Fruit fly (Drosophila melanogaster): ENCODE measurements around the gene PolA2.

Gene PolA2

DNA sequence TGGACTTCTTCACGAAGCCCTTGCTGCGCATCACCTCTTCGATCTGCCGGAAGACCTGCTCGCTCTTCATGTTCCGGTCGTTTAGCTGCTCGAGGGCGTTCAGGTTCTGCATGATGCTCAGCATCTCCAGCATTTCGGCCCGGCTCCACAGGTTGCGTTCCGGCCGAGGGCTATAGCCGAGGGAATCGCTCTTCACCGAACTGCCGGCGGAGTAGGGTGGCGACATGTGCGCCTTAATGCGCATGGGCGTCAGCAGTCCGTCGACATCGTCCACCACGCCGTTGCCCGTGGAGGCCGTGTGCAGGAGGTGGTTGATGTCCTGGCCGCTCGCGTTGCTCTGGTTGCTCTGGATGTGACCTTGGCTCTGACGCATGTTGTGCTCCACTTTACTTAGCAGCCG, 40.5 kb downstream of the PolA2 start (continued):
- TF ChIP-seq peb (GFP tag; IDR thresholded peaks at IDR 0.05) (no peak), otp (GFP tag; IDR thresholded peaks at IDR 0.05) (no peak)

DNA sequence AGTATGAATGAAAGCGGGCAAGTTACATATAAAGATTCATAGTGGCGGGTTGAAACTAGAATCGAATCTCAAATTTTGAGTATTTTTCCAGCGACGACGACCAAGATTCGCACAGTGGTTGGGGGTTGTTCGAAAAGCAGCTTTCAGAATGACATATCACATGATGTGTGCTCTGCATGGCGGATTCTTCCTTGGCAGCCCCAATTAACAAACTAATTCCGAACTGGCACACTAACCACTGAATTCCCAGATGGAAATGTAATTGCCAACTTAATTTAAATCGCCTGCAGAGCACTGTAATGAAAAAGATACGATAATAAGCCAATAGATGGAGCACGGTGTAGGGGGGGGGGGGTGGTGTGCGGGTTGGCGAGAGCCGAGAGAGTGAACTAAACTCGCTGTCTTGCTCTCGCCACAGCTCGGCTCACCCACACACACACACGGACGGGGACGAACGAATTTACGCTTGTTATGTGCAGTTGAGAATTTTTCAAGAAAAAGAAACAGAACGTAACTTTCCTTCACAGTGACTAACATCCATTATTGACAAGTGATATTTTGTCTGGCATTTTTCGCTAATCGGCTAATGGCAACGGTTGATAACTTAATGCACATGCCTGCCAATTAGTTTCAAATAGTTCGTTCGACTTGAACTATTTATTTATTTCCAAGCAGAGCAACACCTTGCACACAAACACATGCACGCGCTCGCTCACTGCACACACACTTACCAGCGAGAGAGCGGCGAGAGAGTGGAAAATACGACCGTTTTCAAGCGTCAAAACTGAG, 42.3 kb downstream of the PolA2 start:
- peak; percentile 92 for TF ChIP-seq CG10959 (GFP tag; IDR thresholded peaks at IDR 0.05)
- TF ChIP-seq wdn (GFP tag; IDR thresholded peaks at IDR 0.05) = peak; percentile 97
- peak; percentile 96 for TF ChIP-seq bcd (GFP tag; optimal IDR thresholded peaks at IDR 0.05)
- peak; percentile 96 for TF ChIP-seq CG18619 (GFP tag; optimal IDR thresholded peaks at IDR 0.05)
- TF ChIP-seq Side (GFP tag; optimal IDR thresholded peaks at IDR 0.05) = peak; percentile 95
- TF ChIP-seq stwl (tag; optimal IDR thresholded peaks at IDR 0.05) = peak; percentile 39
- TF ChIP-seq lola (GFP tag; optimal IDR thresholded peaks at IDR 0.05) = peak in 1 of 3 experiments; percentile 78
- peak; percentile 86 for TF ChIP-seq klu (GFP tag; IDR thresholded peaks at IDR 0.05)
- no peak for TF ChIP-seq sna (GFP tag; IDR thresholded peaks at IDR 0.05; ENCODE audit: partially characterized antibody)
- peak; percentile 88 for TF ChIP-seq maf-S (GFP tag; optimal IDR thresholded peaks at IDR 0.05)
- peak; percentile 100 for TF ChIP-seq Med (GFP tag)
- peak; percentile 97 for TF ChIP-seq ken (GFP tag; IDR thresholded peaks at IDR 0.05)
- peak; percentile 95 for TF ChIP-seq CG4730 (GFP tag; IDR thresholded peaks at IDR 0.05)
- TF ChIP-seq CG9437 (GFP tag; optimal IDR thresholded peaks at IDR 0.05) = peak; percentile 88
- TF ChIP-seq hbn (GFP tag; IDR thresholded peaks at IDR 0.05; ENCODE audit: partially characterized antibody) = no peak
- peak; percentile 94 for TF ChIP-seq bowl (GFP tag; IDR thresholded peaks at IDR 0.05)
- peak; percentile 92 for TF ChIP-seq btn (GFP tag; optimal IDR thresholded peaks at IDR 0.05)
- peak; percentile 92 for TF ChIP-seq gsb-n (tag; optimal IDR thresholded peaks at IDR 0.05)
- TF ChIP-seq CG1832 (GFP tag; optimal IDR thresholded peaks at IDR 0.05) = peak; percentile 35
- TF ChIP-seq inv (GFP tag; IDR thresholded peaks at IDR 0.05; ENCODE audit: partially characterized antibody) = 0 out of 2 replicates have a peak, but pooled peaks have one; percentile 36
- TF ChIP-seq ind (GFP tag; optimal IDR thresholded peaks at IDR 0.05) = peak; percentile 98
- peak; percentile 83 for TF ChIP-seq Jarid2 (GFP tag; optimal IDR thresholded peaks at IDR 0.05)
- TF ChIP-seq Stat92E (GFP tag; optimal IDR thresholded peaks at IDR 0.05) = peak in 1 of 3 experiments; percentile 63
- TF ChIP-seq CG31388 (GFP tag; optimal IDR thresholded peaks at IDR 0.05) = peak; percentile 80
- peak; percentile 95 for TF ChIP-seq jing (GFP tag; optimal IDR thresholded peaks at IDR 0.05)
- TF ChIP-seq z (GFP tag; IDR thresholded peaks at IDR 0.05) = peak; percentile 71; the same call in 2 of the 3 replicates
- peak; percentile 95 for TF ChIP-seq ttk (GFP tag; IDR thresholded peaks at IDR 0.05)
- TF ChIP-seq tll (GFP tag; optimal IDR thresholded peaks at IDR 0.05) = no peak
- peak; percentile 97 for TF ChIP-seq Rx (GFP tag; IDR thresholded peaks at IDR 0.05)
- 0 out of 2 replicates have a peak, but pooled peaks have one; percentile 32 for TF ChIP-seq Dref (GFP tag; IDR thresholded peaks at IDR 0.05)
- peak; percentile 84 for TF ChIP-seq E2f2 (GFP tag; IDR thresholded peaks at IDR 0.05)
- peak; percentile 95 for TF ChIP-seq cwo (GFP tag; optimal IDR thresholded peaks at IDR 0.05)
- TF ChIP-seq CG6689 (GFP tag; IDR thresholded peaks at IDR 0.05) = peak; percentile 97
- peak; percentile 97 for TF ChIP-seq caup (GFP tag; optimal IDR thresholded peaks at IDR 0.05; ENCODE audit: severe bottlenecking)
- peak; percentile 59 for TF ChIP-seq CG13287 (GFP tag; IDR thresholded peaks at IDR 0.05; ENCODE audit: partially characterized antibody)
- TF ChIP-seq Scr (GFP tag; IDR thresholded peaks at IDR 0.05; ENCODE audit: partially characterized antibody) = peak; percentile 13
- TF ChIP-seq Awh (GFP tag; IDR thresholded peaks at IDR 0.05) = peak; percentile 96
- peak; percentile 58 for TF ChIP-seq Neu2 (GFP tag; optimal IDR thresholded peaks at IDR 0.05; ENCODE audit: borderline replicate concordance)
- peak; percentile 94 for TF ChIP-seq pum (GFP tag; optimal IDR thresholded peaks at IDR 0.05)
- TF ChIP-seq CG1603 (tag; optimal IDR thresholded peaks at IDR 0.05) = peak; percentile 98
- TF ChIP-seq CG1792 (GFP tag; optimal IDR thresholded peaks at IDR 0.05) = peak; percentile 92
- TF ChIP-seq CG17361 (GFP tag; IDR thresholded peaks at IDR 0.05) = peak; percentile 94
- peak; percentile 87 for TF ChIP-seq D19A (tag; optimal IDR thresholded peaks at IDR 0.05)
- TF ChIP-seq Fer3 (tag; optimal IDR thresholded peaks at IDR 0.05) = peak; percentile 96

Measured in whole organism, embryonic.